Worm (Caenorhabditis elegans) whole organism, L4 larva: ENCODE results near the gene npr-2.

Experiments
- T20F7.1 ChIP-seq: fragments of 200-800 bp; sonication (Bioruptor generic); optimal IDR thresholded peaks from 2 replicates; lab custom pipeline; 2018; ENCODE audit warnings: mild to moderate bottlenecking, missing genetic modification characterization, missing compliant biosample characterization
- Y105C5A.15 ChIP-seq: fragments of 200-800 bp; sonication (Bioruptor generic); IDR thresholded peaks from 2 replicates; pipeline ENCODE4 v1.3.6; 2022; ENCODE audit warnings: missing genetic modification characterization, missing compliant biosample characterization
- ZK337.2 ChIP-seq: fragments of 200-800 bp; sonication (Bioruptor generic); IDR thresholded peaks from 2 replicates; pipeline ENCODE4 v1.3.6; 2022; ENCODE audit warnings: missing genetic modification reagents, missing genetic modification characterization, missing compliant biosample characterization
- attf-4 ChIP-seq: sonication (generic microtip); optimal IDR thresholded peaks from 3 replicates; lab custom pipeline; 2017; ENCODE audit warnings: missing biosample characterization, missing genetic modification characterization
- ceh-28 ChIP-seq: fragments of 150-350 bp; optimal IDR thresholded peaks from 2 replicates; lab custom pipeline; 2014; ENCODE audit warnings: missing biosample characterization, missing genetic modification reagents, missing genetic modification characterization
- ceh-62 ChIP-seq: sonication (generic microtip); optimal IDR thresholded peaks from 2 replicates; lab custom pipeline; 2017; ENCODE audit warnings: missing biosample characterization, missing genetic modification characterization
- dmd-6 ChIP-seq: fragments of 200-800 bp; sonication (Bioruptor generic); IDR thresholded peaks from 2 replicates; pipeline ENCODE4 v1.3.6; 2022; ENCODE audit warnings: missing genetic modification reagents, missing genetic modification characterization, missing compliant biosample characterization
- gei-8 ChIP-seq: fragments of 200-800 bp; sonication (Bioruptor generic); optimal IDR thresholded peaks from 2 replicates; lab custom pipeline; 2018; ENCODE audit warnings: mild to moderate bottlenecking, missing genetic modification characterization, missing compliant biosample characterization
- lin-1 ChIP-seq: fragments of 200-800 bp; sonication (Bioruptor generic); IDR thresholded peaks from 2 replicates; pipeline ENCODE4 v1.3.6; 2022; ENCODE audit warnings: missing genetic modification reagents, missing genetic modification characterization, missing compliant biosample characterization
- lin-13 ChIP-seq: fragments of 150-350 bp; optimal IDR thresholded peaks from 2 replicates; lab custom pipeline; 2014; ENCODE audit warnings: missing biosample characterization, missing genetic modification reagents, missing genetic modification characterization
- lin-29 ChIP-seq: fragments of 200-800 bp; sonication (Bioruptor generic); IDR thresholded peaks from 2 replicates; pipeline ENCODE4 v1.3.6; 2022; ENCODE audit warnings: missing genetic modification reagents, missing genetic modification characterization, missing compliant biosample characterization
- lsy-2 ChIP-seq, 2 experiments: fragments of 150-350 bp in 1 of 2; sonication (generic microtip) in 1 of 2; optimal IDR thresholded peaks; 2 replicates each; lab custom pipeline; 2014 to 2017; ENCODE audit warnings: missing biosample characterization in 2 of 2, missing genetic modification characterization in 2 of 2
- mxl-3 ChIP-seq: fragments of 200-800 bp; sonication (Bioruptor generic); optimal IDR thresholded peaks from 2 replicates; lab custom pipeline; 2018; ENCODE audit warnings: mild to moderate bottlenecking, missing genetic modification characterization, missing compliant biosample characterization
- nhr-111 ChIP-seq: fragments of 200-800 bp; sonication (Bioruptor generic); optimal IDR thresholded peaks from 2 replicates; lab custom pipeline; 2018; ENCODE audit warnings: mild to moderate bottlenecking, missing genetic modification characterization, missing compliant biosample characterization
- nhr-25 ChIP-seq: sonication (generic microtip); optimal IDR thresholded peaks from 2 replicates; lab custom pipeline; 2017; ENCODE audit warnings: missing genetic modification characterization, mild to moderate bottlenecking, missing compliant biosample characterization, antibody characterized with exemption, moderate library complexity, borderline replicate concordance; ENCODE audit not compliant: insufficient read depth
- nhr-28 ChIP-seq: fragments of 150-350 bp; optimal IDR thresholded peaks from 2 replicates; lab custom pipeline; 2014; ENCODE audit warnings: missing biosample characterization, missing genetic modification characterization
- pha-4 ChIP-seq, 2 experiments: fragments of 150-350 bp in 1 of 2; fragments of 200-800 bp in 1 of 2; sonication (Bioruptor generic) in 1 of 2; IDR thresholded peaks in 1 of 2; optimal IDR thresholded peaks in 1 of 2; 2 replicates each; pipeline versions ENCODE4 v1.3.6 to Lab custom; 2014 to 2022; ENCODE audit warnings: missing genetic modification characterization in 2 of 2, missing genetic modification reagents in 2 of 2, missing biosample characterization in 1 of 2, missing compliant biosample characterization in 1 of 2
- tag-97 ChIP-seq: fragments of 200-800 bp; sonication (Bioruptor generic); IDR thresholded peaks from 2 replicates; pipeline ENCODE4 v1.3.6; 2022; ENCODE audit warnings: missing genetic modification characterization, missing compliant biosample characterization
- tra-1 ChIP-seq: fragments of 200-800 bp; sonication (Bioruptor generic); IDR thresholded peaks from 2 replicates; pipeline ENCODE4 v1.3.6; 2022; ENCODE audit warnings: missing genetic modification reagents, missing genetic modification characterization, missing compliant biosample characterization
- unc-130 ChIP-seq: sonication (generic microtip); optimal IDR thresholded peaks from 2 replicates; lab custom pipeline; 2016; ENCODE audit warnings: missing genetic modification reagents, missing genetic modification characterization, missing compliant biosample characterization

The npr-2 gene

DNA sequence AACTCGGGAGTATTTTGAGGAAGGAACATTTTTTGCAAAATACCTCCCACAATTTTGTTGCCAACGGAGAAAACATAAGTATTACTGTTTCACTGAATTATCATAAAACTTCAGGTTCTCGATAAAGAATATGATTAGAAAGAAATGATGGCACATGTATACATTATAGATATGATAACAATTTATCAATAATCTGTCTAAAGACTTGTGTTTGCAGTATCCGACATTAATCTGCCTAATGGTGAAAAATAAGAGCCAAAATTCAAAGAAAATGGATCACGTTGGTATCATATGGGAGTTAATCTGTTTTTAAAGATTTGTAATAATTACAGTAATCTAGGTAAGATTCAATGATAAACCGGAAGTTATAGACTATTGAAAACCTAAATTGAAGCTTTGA, 59.3 kb downstream of the npr-2 start:
- TF ChIP-seq nhr-25 (tag; lab: Kevin White, UChicago) (no peak), T20F7.1 (no peak), ceh-62 (no peak), lin-13 (GFP tag; lab: Kevin White, UChicago) (no peak), mxl-3 (GFP tag; lab: Kevin White, UChicago) (no peak), ZK337.2 (GFP tag; lab: Robert Waterston, UW) (no peak), nhr-111 (GFP tag; lab: Kevin White, UChicago) (no peak), tra-1 (GFP tag; lab: Robert Waterston, UW) (no peak), dmd-6 (no peak), lin-1 (no peak), lin-29 (GFP tag; lab: Robert Waterston, UW) (no peak), gei-8 (GFP tag; lab: Kevin White, UChicago) (no peak), tag-97 (GFP tag; lab: Robert Waterston, UW) (no peak), pha-4 (GFP tag; IDR thresholded peaks at IDR 0.05; lab: Robert Waterston, UW) (no peak), pha-4 (tag; optimal IDR thresholded peaks at IDR 0.05; lab: Kevin White, UChicago) (no peak), Y105C5A.15 (GFP tag; lab: Robert Waterston, UW) (no peak), attf-4 (no peak), unc-130 (GFP tag; lab: Kevin White, UChicago) (no peak), lsy-2 (tag; optimal IDR thresholded peaks at IDR 0.05; lab: Kevin White, UChicago) (no peak), nhr-28 (no peak), ceh-28 (tag; lab: Kevin White, UChicago) (no peak)
